Worm (Caenorhabditis elegans) whole organism, L2 larva: Measurements from ENCODE around the gene srg-48.

Experiments used
- aly-2 ChIP-seq: fragments of 150-350 bp; optimal IDR thresholded peaks from 2 replicates; lab custom pipeline; 2014; ENCODE audit warnings: missing biosample characterization, missing genetic modification characterization
- lin-39 ChIP-seq: fragments of 150-350 bp; optimal IDR thresholded peaks from 2 replicates; lab custom pipeline; 2014; ENCODE audit warnings: missing biosample characterization, missing genetic modification reagents, missing genetic modification characterization
- nhr-237 ChIP-seq: fragments of 150-350 bp; optimal IDR thresholded peaks from 2 replicates; lab custom pipeline; 2014; ENCODE audit warnings: missing biosample characterization, missing genetic modification characterization
- ztf-4 ChIP-seq: fragments of 150-350 bp; optimal IDR thresholded peaks from 2 replicates; lab custom pipeline; 2014; ENCODE audit warnings: missing biosample characterization, missing genetic modification characterization

ce11 chrIV:7036790-7037189 lies 35.4 kb upstream of the srg-48 start, which contains the start of gene ufl-1:
- TF ChIP-seq aly-2 (no peak), nhr-237 (tag; lab: Kevin White, UChicago) (no peak), lin-39 (tag; lab: Kevin White, UChicago) (no peak), ztf-4 (tag; lab: Kevin White, UChicago) (no peak)
